Fruit fly (Drosophila melanogaster) whole organism, embryonic: ENCODE data around the gene CG12017.

Experiments used
- CG10147 ChIP-seq: fragments of 200-800 bp; sonication (Bioruptor generic); optimal IDR thresholded peaks from 2 replicates; lab custom pipeline; 2019; ENCODE audit warnings: missing biosample characterization, mild to moderate bottlenecking, missing genetic modification characterization, moderate library complexity
- CG11504 ChIP-seq: fragments of 200-800 bp; sonication (Bioruptor generic); optimal IDR thresholded peaks from 3 replicates; lab custom pipeline; 2019; ENCODE audit warnings: missing biosample characterization, mild to moderate bottlenecking, missing genetic modification characterization, moderate library complexity
- CG12299 ChIP-seq: fragments of 200-800 bp; sonication (Bioruptor generic); optimal IDR thresholded peaks from 2 replicates; lab custom pipeline; 2018; ENCODE audit warnings: missing biosample characterization, mild to moderate bottlenecking, missing genetic modification characterization
- CG12659 ChIP-seq: fragments of 200-800 bp; sonication (Bioruptor generic); optimal IDR thresholded peaks from 3 replicates; lab custom pipeline; 2017; ENCODE audit warnings: mild to moderate bottlenecking, missing biosample characterization, missing genetic modification reagents, missing genetic modification characterization
- CG13287 ChIP-seq: fragments of 200-800 bp; sonication (Bioruptor generic); IDR thresholded peaks from 2 replicates; pipeline ENCODE4 v1.3.6; 2022; ENCODE audit warnings: missing biosample characterization, missing genetic modification characterization; ENCODE audit not compliant: partially characterized antibody
- CG13424 ChIP-seq: fragments of 200-800 bp; sonication (Bioruptor generic); optimal IDR thresholded peaks from 2 replicates; lab custom pipeline; 2019; ENCODE audit warnings: missing biosample characterization, mild to moderate bottlenecking, missing genetic modification characterization, moderate library complexity
- CG15601 ChIP-seq: fragments of 200-800 bp; sonication (Bioruptor generic); optimal IDR thresholded peaks from 3 replicates; lab custom pipeline; 2019; ENCODE audit warnings: missing biosample characterization, mild to moderate bottlenecking, missing genetic modification characterization, moderate library complexity
- CG15696 ChIP-seq: fragments of 200-800 bp; sonication (Bioruptor generic); optimal IDR thresholded peaks from 2 replicates; lab custom pipeline; 2019; ENCODE audit warnings: missing biosample characterization, mild to moderate bottlenecking, missing genetic modification characterization, moderate library complexity
- CG16863 ChIP-seq: fragments of 200-800 bp; sonication (Bioruptor generic); optimal IDR thresholded peaks from 3 replicates; lab custom pipeline; 2016; ENCODE audit warnings: missing biosample characterization, missing genetic modification characterization
- CG17802 ChIP-seq: fragments of 200-800 bp; sonication (Bioruptor generic); optimal IDR thresholded peaks from 2 replicates; lab custom pipeline; 2018; ENCODE audit warnings: missing biosample characterization, mild to moderate bottlenecking, missing genetic modification characterization, moderate library complexity
- CG31365 ChIP-seq: fragments of 200-800 bp; sonication (Bioruptor generic); optimal IDR thresholded peaks from 2 replicates; lab custom pipeline; 2018; ENCODE audit warnings: missing biosample characterization, mild to moderate bottlenecking, missing genetic modification characterization
- CG3281 ChIP-seq: fragments of 200-800 bp; sonication (Bioruptor generic); optimal IDR thresholded peaks from 3 replicates; lab custom pipeline; 2017; ENCODE audit warnings: missing biosample characterization, mild to moderate bottlenecking, missing genetic modification characterization
- CG33213 ChIP-seq: fragments of 200-800 bp; sonication (Bioruptor generic); optimal IDR thresholded peaks from 3 replicates; lab custom pipeline; 2016; ENCODE audit warnings: missing biosample characterization, missing genetic modification characterization
- CG4360 ChIP-seq: fragments of 200-800 bp; sonication (Bioruptor generic); IDR thresholded peaks from 2 replicates; pipeline ENCODE4 v1.3.6; 2022; ENCODE audit warnings: missing biosample characterization, missing genetic modification characterization
- CG4854 ChIP-seq: fragments of 200-800 bp; sonication (Bioruptor generic); optimal IDR thresholded peaks from 2 replicates; lab custom pipeline; 2016; ENCODE audit warnings: missing biosample characterization, missing genetic modification characterization, inconsistent platforms
- CG7745 ChIP-seq: fragments of 200-800 bp; sonication (Bioruptor generic); optimal IDR thresholded peaks from 2 replicates; lab custom pipeline; 2018; ENCODE audit warnings: missing biosample characterization, mild to moderate bottlenecking, missing genetic modification characterization, moderate library complexity
- CG8359 ChIP-seq: fragments of 200-800 bp; sonication (Bioruptor generic); optimal IDR thresholded peaks from 2 replicates; lab custom pipeline; 2017; ENCODE audit warnings: missing biosample characterization, mild to moderate bottlenecking, missing genetic modification characterization, borderline replicate concordance
- CG9215 ChIP-seq: fragments of 200-800 bp; sonication (Bioruptor generic); IDR thresholded peaks from 2 replicates; pipeline ENCODE4 v1.3.6; 2022; ENCODE audit warnings: missing biosample characterization, missing genetic modification characterization
- HLH54F ChIP-seq: fragments of 200-800 bp; sonication (Bioruptor generic); optimal IDR thresholded peaks from 3 replicates; lab custom pipeline; 2016; ENCODE audit warnings: missing biosample characterization, missing genetic modification characterization
- Hr51 ChIP-seq, 2 experiments: fragments of 200-800 bp; sonication (Bioruptor generic); optimal IDR thresholded peaks; 2 replicates in 1 of 2; 3 replicates in 1 of 2; lab custom pipeline; 2016 to 2018; ENCODE audit warnings: missing biosample characterization in 2 of 2, missing genetic modification characterization in 2 of 2, mild to moderate bottlenecking in 1 of 2, moderate library complexity in 1 of 2
- Lhr ChIP-seq: fragments of 200-800 bp; sonication (Bioruptor generic); optimal IDR thresholded peaks from 3 replicates; lab custom pipeline; 2017; ENCODE audit warnings: mild to moderate bottlenecking, missing biosample characterization, missing genetic modification reagents, missing genetic modification characterization
- Myb ChIP-seq: fragments of 200-800 bp; sonication (Bioruptor generic); optimal IDR thresholded peaks from 2 replicates; lab custom pipeline; 2016; ENCODE audit warnings: missing biosample characterization, missing genetic modification characterization
- NfI ChIP-seq: fragments of 200-800 bp; sonication (Bioruptor generic); optimal IDR thresholded peaks from 3 replicates; lab custom pipeline; 2018; ENCODE audit warnings: missing biosample characterization, mild to moderate bottlenecking, missing genetic modification characterization, moderate library complexity
- Oaz ChIP-seq: fragments of 200-800 bp; sonication (Bioruptor generic); IDR thresholded peaks from 2 replicates; pipeline ENCODE4 v1.3.6; 2022; ENCODE audit warnings: missing biosample characterization, missing genetic modification characterization
- TFAM ChIP-seq: fragments of 200-800 bp; sonication (Bioruptor generic); optimal IDR thresholded peaks from 2 replicates; lab custom pipeline; 2017; ENCODE audit warnings: missing biosample characterization, missing genetic modification characterization, inconsistent platforms
- abd-A ChIP-seq: fragments of 200-800 bp; sonication (Bioruptor generic); optimal IDR thresholded peaks from 3 replicates; lab custom pipeline; 2019; ENCODE audit warnings: missing biosample characterization, mild to moderate bottlenecking, missing genetic modification characterization, moderate library complexity
- ato ChIP-seq: fragments of 200-800 bp; sonication (Bioruptor generic); IDR thresholded peaks from 2 replicates; pipeline ENCODE4 v1.3.6; 2022; ENCODE audit warnings: missing biosample characterization, missing genetic modification characterization; ENCODE audit not compliant: partially characterized antibody
- cas ChIP-seq: fragments of 200-800 bp; sonication (Bioruptor generic); IDR thresholded peaks from 2 replicates; pipeline ENCODE4 v1.3.6; 2022; ENCODE audit warnings: missing biosample characterization, missing genetic modification characterization
- dimm ChIP-seq: fragments of 200-800 bp; sonication (Bioruptor generic); IDR thresholded peaks from 2 replicates; pipeline ENCODE4 v1.3.6; 2022; ENCODE audit warnings: missing biosample characterization, missing genetic modification characterization
- disco-r ChIP-seq: fragments of 200-800 bp; sonication (Bioruptor generic); optimal IDR thresholded peaks from 2 replicates; lab custom pipeline; 2016; ENCODE audit warnings: missing biosample characterization, missing genetic modification characterization
- dmrt11E ChIP-seq: fragments of 200-800 bp; sonication (Bioruptor generic); optimal IDR thresholded peaks from 3 replicates; lab custom pipeline; 2018; ENCODE audit warnings: missing biosample characterization, mild to moderate bottlenecking, missing genetic modification characterization, moderate library complexity
- eve ChIP-seq, 2 experiments: fragments of >200 bp; optimal IDR thresholded peaks; 2 replicates each; lab custom pipeline; 2017; ENCODE audit warnings: missing biosample characterization in 2 of 2, missing genetic modification characterization in 2 of 2
- fd64A ChIP-seq: fragments of 200-800 bp; sonication (Bioruptor generic); optimal IDR thresholded peaks from 3 replicates; lab custom pipeline; 2018; ENCODE audit warnings: missing biosample characterization, mild to moderate bottlenecking, missing genetic modification characterization
- fu2 ChIP-seq: fragments of 200-800 bp; sonication (Bioruptor generic); optimal IDR thresholded peaks from 2 replicates; lab custom pipeline; 2016; ENCODE audit warnings: missing biosample characterization, missing genetic modification characterization
- h ChIP-seq: fragments of >200 bp; optimal IDR thresholded peaks from 2 replicates; lab custom pipeline; 2017
- her ChIP-seq: fragments of 200-800 bp; sonication (Bioruptor generic); optimal IDR thresholded peaks from 2 replicates; lab custom pipeline; 2016; ENCODE audit warnings: missing biosample characterization, missing genetic modification characterization
- hkb ChIP-seq, 2 experiments: fragments of 200-800 bp in 1 of 2; fragments of >200 bp in 1 of 2; sonication (Bioruptor generic) in 1 of 2; IDR thresholded peaks in 1 of 2; optimal IDR thresholded peaks in 1 of 2; 2 replicates each; pipeline versions ENCODE4 v1.3.6 to Lab custom; 2017 to 2022; ENCODE audit warnings: missing biosample characterization in 1 of 2, missing genetic modification characterization in 1 of 2
- inv ChIP-seq: fragments of 200-800 bp; sonication (Bioruptor generic); IDR thresholded peaks from 2 replicates; pipeline ENCODE4 v1.3.6; 2022; ENCODE audit warnings: missing biosample characterization, missing genetic modification characterization; ENCODE audit not compliant: partially characterized antibody
- lola ChIP-seq, 3 experiments: fragments of >200 bp in 2 of 3; fragments of 200-800 bp in 1 of 3; sonication (Bioruptor generic) in 1 of 3; optimal IDR thresholded peaks; 2 replicates each; lab custom pipeline; 2017 to 2019; ENCODE audit warnings: missing biosample characterization in 3 of 3, missing genetic modification characterization in 3 of 3, mild to moderate bottlenecking in 1 of 3, moderate library complexity in 1 of 3
- oc ChIP-seq: fragments of 200-800 bp; sonication (Bioruptor generic); optimal IDR thresholded peaks from 2 replicates; lab custom pipeline; 2018; ENCODE audit warnings: missing biosample characterization, mild to moderate bottlenecking, missing genetic modification characterization, moderate library complexity
- pb ChIP-seq: fragments of 200-800 bp; sonication (Bioruptor generic); optimal IDR thresholded peaks from 3 replicates; lab custom pipeline; 2016; ENCODE audit warnings: missing biosample characterization, missing genetic modification characterization
- ranshi ChIP-seq: fragments of 200-800 bp; sonication (Bioruptor generic); IDR thresholded peaks from 2 replicates; pipeline ENCODE4 v1.3.6; 2022; ENCODE audit warnings: missing biosample characterization, missing genetic modification characterization
- seq ChIP-seq: fragments of 200-800 bp; sonication (Bioruptor generic); IDR thresholded peaks from 2 replicates; pipeline ENCODE4 v1.3.6; 2022; ENCODE audit warnings: missing biosample characterization, missing genetic modification characterization
- sr ChIP-seq: fragments of 200-800 bp; sonication (Bioruptor generic); IDR thresholded peaks from 3 replicates; pipeline ENCODE4 v1.3.6; 2022; ENCODE audit warnings: missing biosample characterization, missing genetic modification characterization
- sug ChIP-seq: fragments of 200-800 bp; optimal IDR thresholded peaks from 2 replicates; lab custom pipeline; 2019; ENCODE audit warnings: missing biosample characterization, mild to moderate bottlenecking, missing genetic modification characterization, moderate library complexity
- tgo ChIP-seq: fragments of 200-800 bp; sonication (Bioruptor generic); IDR thresholded peaks from 3 replicates; pipeline ENCODE4 v1.3.6; 2022; ENCODE audit warnings: missing biosample characterization, missing genetic modification characterization
- unc-4 ChIP-seq: fragments of 200-800 bp; sonication (Bioruptor generic); IDR thresholded peaks from 2 replicates; pipeline ENCODE4 v1.3.6; 2022; ENCODE audit warnings: missing biosample characterization, missing genetic modification characterization; ENCODE audit not compliant: partially characterized antibody
- vvl ChIP-seq: fragments of 200-800 bp; sonication (Bioruptor generic); IDR thresholded peaks from 2 replicates; pipeline ENCODE4 v1.3.6; 2022; ENCODE audit warnings: missing biosample characterization, missing genetic modification characterization

CG12017 gene

dm6 chr3L:3336368-3337164, 56.5 kb downstream of the CG12017 start, which contains the start of the genes Drsl6 and kst (continued):
- no peak for TF ChIP-seq h (lab: Kevin White, UChicago)
- peak; percentile 9 for TF ChIP-seq her
- TF ChIP-seq CG4360: peak; percentile 83
- peak; percentile 23 for TF ChIP-seq CG15601 (tag; lab: Kevin White, UChicago)
- TF ChIP-seq CG8359 (GFP tag; lab: Kevin White, UChicago): no peak
- no peak for TF ChIP-seq CG10147
- TF ChIP-seq CG11504 (tag; lab: Kevin White, UChicago): no peak
- TF ChIP-seq CG4854 (GFP tag; lab: Kevin White, UChicago): peak; percentile 37
- TF ChIP-seq ato (GFP tag; lab: Robert Waterston, UW): no peak
- TF ChIP-seq CG9215 (GFP tag; lab: Robert Waterston, UW): no peak
- no peak for TF ChIP-seq cas (GFP tag; lab: Robert Waterston, UW)
- no peak for TF ChIP-seq disco-r (GFP tag; lab: Kevin White, UChicago)
- TF ChIP-seq sr (GFP tag; lab: Robert Waterston, UW): no peak; the same call in 2 of the 3 replicates
- no peak for TF ChIP-seq dmrt11E (tag; lab: Kevin White, UChicago)
- TF ChIP-seq inv (GFP tag; lab: Robert Waterston, UW): no peak
- peak; percentile 96 for TF ChIP-seq Myb (GFP tag; lab: Kevin White, UChicago)
- no peak for TF ChIP-seq TFAM (GFP tag; lab: Kevin White, UChicago)
- no peak for TF ChIP-seq CG7745
- no peak for TF ChIP-seq CG15696 (tag; lab: Kevin White, UChicago)
- no peak for TF ChIP-seq seq (GFP tag; lab: Robert Waterston, UW)
- no peak for TF ChIP-seq hkb (optimal IDR thresholded peaks at IDR 0.05; lab: Kevin White, UChicago)
- TF ChIP-seq hkb (GFP tag; IDR thresholded peaks at IDR 0.05; lab: Robert Waterston, UW): 0 out of 2 replicates have a peak, but pooled peaks have one; percentile 29
- TF ChIP-seq HLH54F (GFP tag; lab: Kevin White, UChicago): no peak
- peak; percentile 37; the same call in 1 of the 2 replicates for TF ChIP-seq ranshi (GFP tag; lab: Robert Waterston, UW)
- TF ChIP-seq tgo (GFP tag; lab: Robert Waterston, UW): no peak
- TF ChIP-seq lola (GFP tag; optimal IDR thresholded peaks at IDR 0.05; lab: Kevin White, UChicago): no peak
- peak; percentile 14 for TF ChIP-seq CG3281 (GFP tag; lab: Kevin White, UChicago)
- no peak for TF ChIP-seq CG12299 (tag; lab: Kevin White, UChicago)
- TF ChIP-seq CG13424 (tag; lab: Kevin White, UChicago): peak; percentile 13
- TF ChIP-seq oc (tag; lab: Kevin White, UChicago): peak; percentile 73
- TF ChIP-seq CG16863 (GFP tag; lab: Kevin White, UChicago): peak; percentile 17
- peak; percentile 73 for TF ChIP-seq CG13287 (GFP tag; lab: Robert Waterston, UW)
- TF ChIP-seq CG12659: peak; percentile 61
- peak; percentile 52 for TF ChIP-seq sug (tag; lab: Kevin White, UChicago)
- TF ChIP-seq abd-A (tag; lab: Kevin White, UChicago): no peak
- no peak for TF ChIP-seq dimm (GFP tag; lab: Robert Waterston, UW)
- no peak for TF ChIP-seq Oaz (GFP tag; lab: Robert Waterston, UW)
- TF ChIP-seq fd64A (GFP tag; lab: Kevin White, UChicago): no peak
- TF ChIP-seq fu2 (GFP tag; lab: Kevin White, UChicago): no peak
- no peak for TF ChIP-seq NfI (GFP tag; lab: Kevin White, UChicago)
- TF ChIP-seq Hr51 (GFP tag; optimal IDR thresholded peaks at IDR 0.05; lab: Kevin White, UChicago): no peak
- no peak for TF ChIP-seq pb
- TF ChIP-seq vvl (GFP tag; lab: Robert Waterston, UW): peak; percentile 72
- no peak for TF ChIP-seq CG17802 (tag; lab: Kevin White, UChicago)
- peak; percentile 50 for TF ChIP-seq unc-4 (GFP tag; lab: Robert Waterston, UW)
- peak; percentile 6 for TF ChIP-seq Lhr (GFP tag; lab: Kevin White, UChicago)
- TF ChIP-seq CG31365 (tag; lab: Kevin White, UChicago): no peak
- TF ChIP-seq eve (GFP tag; optimal IDR thresholded peaks at IDR 0.05; lab: Kevin White, UChicago): no peak
- TF ChIP-seq CG33213: peak; percentile 26
